Worm (Caenorhabditis elegans) whole organism, L2 larva: Measurements from ENCODE around the gene ric-7.

Source experiments
- C34F6.9 ChIP-seq: fragments of 150-350 bp; optimal IDR thresholded peaks from 2 replicates; lab custom pipeline; 2014; ENCODE audit warnings: missing biosample characterization, missing genetic modification characterization
- F13H6.1 ChIP-seq: sonication (generic microtip); optimal IDR thresholded peaks from 2 replicates; lab custom pipeline; 2016; ENCODE audit warnings: missing genetic modification characterization, missing compliant biosample characterization
- R02D3.7 ChIP-seq: fragments of 150-350 bp; optimal IDR thresholded peaks from 2 replicates; lab custom pipeline; 2014; ENCODE audit warnings: missing biosample characterization, missing genetic modification characterization
- Y55F3AM.14 ChIP-seq: fragments of 200-800 bp; sonication (Bioruptor generic); optimal IDR thresholded peaks from 2 replicates; lab custom pipeline; 2018; ENCODE audit warnings: mild to moderate bottlenecking, missing genetic modification characterization, missing compliant biosample characterization
- ZK546.5 ChIP-seq: sonication (generic microtip); optimal IDR thresholded peaks from 2 replicates; lab custom pipeline; 2017; ENCODE audit warnings: missing biosample characterization, missing genetic modification characterization
- aly-2 ChIP-seq: fragments of 150-350 bp; optimal IDR thresholded peaks from 2 replicates; lab custom pipeline; 2014; ENCODE audit warnings: missing biosample characterization, missing genetic modification characterization
- ama-1 ChIP-seq: fragments of 150-350 bp; optimal IDR thresholded peaks from 2 replicates; lab custom pipeline; 2018; ENCODE audit warnings: inconsistent platforms
- blmp-1 ChIP-seq: sonication (generic microtip); optimal IDR thresholded peaks from 2 replicates; lab custom pipeline; 2017; ENCODE audit warnings: missing genetic modification characterization, mild to moderate bottlenecking, missing compliant biosample characterization, antibody characterized with exemption, moderate library complexity; ENCODE audit not compliant: insufficient read depth
- ceh-16 ChIP-seq: fragments of 150-350 bp; optimal IDR thresholded peaks from 2 replicates; lab custom pipeline; 2014; ENCODE audit warnings: missing biosample characterization, missing genetic modification characterization
- ceh-82 ChIP-seq: fragments of 150-350 bp; optimal IDR thresholded peaks from 2 replicates; lab custom pipeline; 2014; ENCODE audit warnings: missing biosample characterization, missing genetic modification characterization
- crh-2 ChIP-seq: sonication (generic microtip); optimal IDR thresholded peaks from 2 replicates; lab custom pipeline; 2017; ENCODE audit warnings: missing biosample characterization, missing genetic modification characterization
- dmd-4 ChIP-seq: sonication (generic microtip); optimal IDR thresholded peaks from 2 replicates; lab custom pipeline; 2017; ENCODE audit warnings: missing biosample characterization, missing genetic modification characterization
- elt-3 ChIP-seq: sonication (generic microtip); optimal IDR thresholded peaks from 2 replicates; lab custom pipeline; 2017; ENCODE audit warnings: missing biosample characterization, missing genetic modification characterization
- fos-1 ChIP-seq: fragments of 150-350 bp; optimal IDR thresholded peaks from 2 replicates; lab custom pipeline; 2014; ENCODE audit warnings: missing biosample characterization, missing genetic modification characterization
- gmeb-1 ChIP-seq: fragments of 150-350 bp; optimal IDR thresholded peaks from 2 replicates; lab custom pipeline; 2014; ENCODE audit warnings: missing biosample characterization, missing genetic modification characterization
- lin-11 ChIP-seq: fragments of 150-350 bp; sonication (generic microtip); optimal IDR thresholded peaks from 2 replicates; lab custom pipeline; 2014; ENCODE audit warnings: missing biosample characterization, missing genetic modification characterization, inconsistent platforms, mixed read lengths
- lin-13 ChIP-seq: fragments of 150-350 bp; optimal IDR thresholded peaks from 2 replicates; lab custom pipeline; 2014; ENCODE audit warnings: missing biosample characterization, missing genetic modification reagents, missing genetic modification characterization
- lin-39 ChIP-seq: fragments of 150-350 bp; optimal IDR thresholded peaks from 2 replicates; lab custom pipeline; 2014; ENCODE audit warnings: missing biosample characterization, missing genetic modification reagents, missing genetic modification characterization
- lsy-2 ChIP-seq, 2 experiments: fragments of 150-350 bp in 1 of 2; sonication (generic microtip) in 1 of 2; optimal IDR thresholded peaks; 2 replicates each; lab custom pipeline; 2014 to 2017; ENCODE audit warnings: missing biosample characterization in 2 of 2, missing genetic modification characterization in 2 of 2
- mbf-1 ChIP-seq: sonication (generic microtip); optimal IDR thresholded peaks from 2 replicates; lab custom pipeline; 2017; ENCODE audit warnings: missing biosample characterization, missing genetic modification characterization
- mdl-1 ChIP-seq, 2 experiments: fragments of 150-350 bp in 1 of 2; sonication (generic microtip) in 1 of 2; optimal IDR thresholded peaks; 2 replicates each; lab custom pipeline; 2017; ENCODE audit warnings: missing biosample characterization in 2 of 2, missing genetic modification characterization in 2 of 2
- nhr-10 ChIP-seq: sonication (generic microtip); optimal IDR thresholded peaks from 2 replicates; lab custom pipeline; 2017; ENCODE audit warnings: missing biosample characterization, missing genetic modification characterization
- nhr-11 ChIP-seq: fragments of 150-350 bp; optimal IDR thresholded peaks from 2 replicates; lab custom pipeline; 2014; ENCODE audit warnings: missing biosample characterization, missing genetic modification characterization
- nhr-12 ChIP-seq: fragments of 150-350 bp; optimal IDR thresholded peaks from 2 replicates; lab custom pipeline; 2014; ENCODE audit warnings: missing biosample characterization, missing genetic modification characterization
- nhr-129 ChIP-seq: fragments of 150-350 bp; optimal IDR thresholded peaks from 2 replicates; lab custom pipeline; 2014; ENCODE audit warnings: missing biosample characterization, missing genetic modification characterization
- nhr-21 ChIP-seq: fragments of 150-350 bp; optimal IDR thresholded peaks from 2 replicates; lab custom pipeline; 2014; ENCODE audit warnings: missing biosample characterization, missing genetic modification characterization
- nhr-23 ChIP-seq: fragments of 150-350 bp; optimal IDR thresholded peaks from 2 replicates; lab custom pipeline; 2014; ENCODE audit warnings: missing biosample characterization, missing genetic modification reagents, missing genetic modification characterization
- nhr-237 ChIP-seq: fragments of 150-350 bp; optimal IDR thresholded peaks from 2 replicates; lab custom pipeline; 2014; ENCODE audit warnings: missing biosample characterization, missing genetic modification characterization
- nhr-25 ChIP-seq: fragments of 150-350 bp; sonication (generic microtip); optimal IDR thresholded peaks from 3 replicates; lab custom pipeline; 2014; ENCODE audit warnings: missing biosample characterization, missing genetic modification characterization
- nhr-6 ChIP-seq: fragments of 150-350 bp; optimal IDR thresholded peaks from 2 replicates; lab custom pipeline; 2014; ENCODE audit warnings: missing biosample characterization, missing genetic modification characterization
- nhr-77 ChIP-seq: fragments of 150-350 bp; optimal IDR thresholded peaks from 2 replicates; lab custom pipeline; 2014; ENCODE audit warnings: missing biosample characterization, missing genetic modification characterization
- peb-1 ChIP-seq: fragments of 150-350 bp; optimal IDR thresholded peaks from 2 replicates; lab custom pipeline; 2014; ENCODE audit warnings: missing biosample characterization, missing genetic modification characterization
- sem-4 ChIP-seq: fragments of 150-350 bp; optimal IDR thresholded peaks from 2 replicates; lab custom pipeline; 2014; ENCODE audit warnings: missing biosample characterization, missing genetic modification reagents, missing genetic modification characterization
- skn-1 ChIP-seq: sonication (generic microtip); optimal IDR thresholded peaks from 2 replicates; lab custom pipeline; 2017; ENCODE audit warnings: missing biosample characterization, missing genetic modification characterization
- sma-3 ChIP-seq: sonication (generic microtip); optimal IDR thresholded peaks from 2 replicates; lab custom pipeline; 2016; ENCODE audit warnings: missing genetic modification reagents, missing genetic modification characterization, missing compliant biosample characterization
- sma-9 ChIP-seq, 2 experiments: fragments of 150-350 bp in 1 of 2; sonication (generic microtip) in 1 of 2; optimal IDR thresholded peaks; 2 replicates each; lab custom pipeline; 2014 to 2016; ENCODE audit warnings: missing genetic modification characterization in 2 of 2, mild to moderate bottlenecking in 1 of 2, missing biosample characterization in 1 of 2, missing compliant biosample characterization in 1 of 2, missing genetic modification reagents in 1 of 2, moderate library complexity in 1 of 2
- snpc-4 ChIP-seq: fragments of 150-350 bp; optimal IDR thresholded peaks from 2 replicates; lab custom pipeline; 2014; ENCODE audit warnings: missing biosample characterization, missing genetic modification characterization
- unc-39 ChIP-seq: fragments of 150-350 bp; optimal IDR thresholded peaks from 2 replicates; lab custom pipeline; 2014; ENCODE audit warnings: missing biosample characterization, missing genetic modification characterization
- unc-55 ChIP-seq: fragments of 150-350 bp; sonication (generic microtip); optimal IDR thresholded peaks from 3 replicates; lab custom pipeline; 2014; ENCODE audit warnings: missing biosample characterization, missing genetic modification reagents, missing genetic modification characterization
- zag-1 ChIP-seq: fragments of 150-350 bp; optimal IDR thresholded peaks from 2 replicates; lab custom pipeline; 2014; ENCODE audit warnings: missing biosample characterization, missing genetic modification characterization
- ztf-1 ChIP-seq: fragments of 200-800 bp; sonication (Bioruptor generic); conservative IDR thresholded peaks from 2 replicates; pipeline ENCODE4 v1.3.6; 2022; ENCODE audit warnings: missing genetic modification characterization, missing compliant biosample characterization
- ztf-11 ChIP-seq: sonication (generic microtip); optimal IDR thresholded peaks from 2 replicates; lab custom pipeline; 2017; ENCODE audit warnings: missing biosample characterization, missing genetic modification characterization
- ztf-4 ChIP-seq: fragments of 150-350 bp; optimal IDR thresholded peaks from 2 replicates; lab custom pipeline; 2014; ENCODE audit warnings: missing biosample characterization, missing genetic modification characterization

The ric-7 gene

ce11 chrV:14033649-14034048 lies 27.9 kb upstream of the ric-7 start, which contains the start of gene ins-10:
TSS of gene ins-10 (plus strand) at chrV:14033949.
- TF ChIP-seq lin-39 (tag; lab: Kevin White, UChicago) (no peak), zag-1 (tag; lab: Kevin White, UChicago) (no peak), ZK546.5 (tag; lab: Kevin White, UChicago) (no peak), mbf-1 (no peak), lsy-2 (tag; optimal IDR thresholded peaks at IDR 0.05; lab: Kevin White, UChicago) (no peak), nhr-11 (no peak), nhr-12 (tag; lab: Kevin White, UChicago) (no peak), sma-9 (GFP tag; optimal IDR thresholded peaks at IDR 0.05; lab: Kevin White, UChicago) (no peak), sma-9 (tag; optimal IDR thresholded peaks at IDR 0.05; lab: Kevin White, UChicago) (no peak), nhr-6 (tag; lab: Kevin White, UChicago) (no peak)

ce11 chrV:14028256-14028743 lies 22.6 kb upstream of the ric-7 start:
- no peak for TF ChIP-seq ztf-1
- no peak for TF ChIP-seq nhr-237 (tag; lab: Kevin White, UChicago)
- peak; percentile 47 for TF ChIP-seq Y55F3AM.14 (GFP tag; lab: Kevin White, UChicago)
- no peak for TF ChIP-seq R02D3.7 (tag; lab: Kevin White, UChicago)
- TF ChIP-seq ztf-4 (tag; lab: Kevin White, UChicago): no peak
- no peak for TF ChIP-seq sem-4 (tag; lab: Kevin White, UChicago)
- TF ChIP-seq snpc-4: peak; percentile 95
- TF ChIP-seq ceh-82 (tag; lab: Kevin White, UChicago): no peak
- TF ChIP-seq lin-13 (GFP tag; lab: Kevin White, UChicago): peak; percentile 29
- no peak for TF ChIP-seq C34F6.9 (tag; lab: Kevin White, UChicago)
- TF ChIP-seq nhr-129: no peak
- no peak for TF ChIP-seq nhr-77 (tag; lab: Kevin White, UChicago)
- TF ChIP-seq gmeb-1 (tag; lab: Kevin White, UChicago): peak; percentile 52
- TF ChIP-seq mdl-1 (tag; optimal IDR thresholded peaks at IDR 0.05; lab: Kevin White, UChicago): no peak
- TF ChIP-seq F13H6.1: peak; percentile 18
- no peak for TF ChIP-seq skn-1 (tag; lab: Kevin White, UChicago)
- no peak for TF ChIP-seq nhr-23 (tag; lab: Kevin White, UChicago)
- no peak for TF ChIP-seq elt-3
- TF ChIP-seq nhr-11: no peak
- TF ChIP-seq lin-11 (tag; lab: Kevin White, UChicago): no peak
- TF ChIP-seq nhr-10 (tag; lab: Kevin White, UChicago): no peak
- no peak for TF ChIP-seq nhr-25 (tag; lab: Kevin White, UChicago)
- TF ChIP-seq aly-2: no peak
- no peak for TF ChIP-seq mbf-1
- peak; percentile 40 for TF ChIP-seq sma-9 (GFP tag; optimal IDR thresholded peaks at IDR 0.05; lab: Kevin White, UChicago)
- TF ChIP-seq sma-9 (tag; optimal IDR thresholded peaks at IDR 0.05; lab: Kevin White, UChicago): no peak
- TF ChIP-seq crh-2 (tag; lab: Kevin White, UChicago): peak; percentile 61
- TF ChIP-seq lin-39 (tag; lab: Kevin White, UChicago): no peak
- peak in 1 of 2 experiments; percentile 42 for TF ChIP-seq lsy-2 (tag; optimal IDR thresholded peaks at IDR 0.05; lab: Kevin White, UChicago)
- TF ChIP-seq ceh-16: no peak
- TF ChIP-seq ztf-11 (tag; lab: Kevin White, UChicago): no peak
- TF ChIP-seq fos-1: peak; percentile 4
- peak; percentile 59 for TF ChIP-seq nhr-21 (tag; lab: Kevin White, UChicago)
- TF ChIP-seq sma-3 (GFP tag; lab: Kevin White, UChicago): peak; percentile 72
- TF ChIP-seq peb-1 (tag; lab: Kevin White, UChicago): no peak
- peak; percentile 89 for TF ChIP-seq ama-1 (lab: Kevin White, UChicago)
- TF ChIP-seq unc-55 (GFP tag; lab: Kevin White, UChicago): no peak
- TF ChIP-seq dmd-4 (tag; lab: Kevin White, UChicago): no peak
- no peak for TF ChIP-seq unc-39 (tag; lab: Kevin White, UChicago)

DNA sequence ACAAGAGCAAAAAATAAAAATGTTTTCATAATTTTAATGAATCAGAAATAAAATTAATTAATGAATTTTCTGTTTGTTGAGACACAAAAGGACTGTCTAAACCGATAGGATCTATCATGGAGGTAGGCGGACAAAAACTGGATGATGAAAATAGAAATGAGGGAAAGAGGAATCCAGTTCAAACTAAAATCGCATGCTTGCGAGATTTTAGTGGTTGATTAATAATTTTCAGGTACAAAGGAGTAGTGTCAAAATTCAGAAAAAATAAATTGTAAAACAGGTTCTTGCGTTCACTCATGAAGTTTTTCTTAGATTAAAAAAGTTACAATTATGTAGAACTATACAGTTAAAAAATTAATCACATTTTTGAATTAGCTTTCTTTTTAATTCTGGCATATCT lies 21.7 kb upstream of the ric-7 start, which contains the start of gene T08G5.3:
Gene T08G5.3, minus strand, starts transcription at position 101 of the 400 bp plus-strand sequence.
- no peak for TF ChIP-seq ceh-82 (tag; lab: Kevin White, UChicago)
- TF ChIP-seq peb-1 (tag; lab: Kevin White, UChicago): no peak
- no peak for TF ChIP-seq dmd-4 (tag; lab: Kevin White, UChicago)
- TF ChIP-seq nhr-21 (tag; lab: Kevin White, UChicago): no peak
- no peak for TF ChIP-seq skn-1 (tag; lab: Kevin White, UChicago)
- no peak for TF ChIP-seq nhr-23 (tag; lab: Kevin White, UChicago)
- no peak for TF ChIP-seq nhr-77 (tag; lab: Kevin White, UChicago)
- no peak for TF ChIP-seq sem-4 (tag; lab: Kevin White, UChicago)
- no peak for TF ChIP-seq nhr-6 (tag; lab: Kevin White, UChicago)
- no peak for TF ChIP-seq unc-55 (GFP tag; lab: Kevin White, UChicago)
- no peak for TF ChIP-seq mbf-1
- no peak for TF ChIP-seq blmp-1
- TF ChIP-seq sma-9 (GFP tag; optimal IDR thresholded peaks at IDR 0.05; lab: Kevin White, UChicago): no peak
- no peak for TF ChIP-seq sma-9 (tag; optimal IDR thresholded peaks at IDR 0.05; lab: Kevin White, UChicago)
- TF ChIP-seq nhr-12 (tag; lab: Kevin White, UChicago): no peak
- no peak for TF ChIP-seq gmeb-1 (tag; lab: Kevin White, UChicago)
